Fruit fly (Drosophila melanogaster) whole organism, embryonic: ENCODE measurements around the gene snu.
A peak's percentile ranks its signal among the peaks of the same experiment; 100 is the strongest.

ENCODE experiments used
- Abd-B ChIP-seq: fragments of 200-800 bp; sonication (Bioruptor generic); optimal IDR thresholded peaks from 2 replicates; lab custom pipeline; 2018; ENCODE audit warnings: missing biosample characterization, mild to moderate bottlenecking, missing genetic modification characterization, moderate library complexity
- Ada2b ChIP-seq: fragments of 200-800 bp; sonication (Bioruptor generic); IDR thresholded peaks from 2 replicates; pipeline ENCODE4 v1.3.6; 2022; ENCODE audit warnings: missing biosample characterization, missing genetic modification characterization
- Bgb ChIP-seq: fragments of 200-800 bp; sonication (Bioruptor generic); IDR thresholded peaks from 2 replicates; pipeline ENCODE4 v1.3.6; 2022; ENCODE audit warnings: missing biosample characterization, missing genetic modification characterization; ENCODE audit not compliant: partially characterized antibody
- CG12071 ChIP-seq: fragments of 200-800 bp; sonication (Bioruptor generic); optimal IDR thresholded peaks from 3 replicates; lab custom pipeline; 2018; ENCODE audit warnings: missing biosample characterization, mild to moderate bottlenecking, missing genetic modification characterization
- CG12769 ChIP-seq: fragments of 200-800 bp; sonication (Bioruptor generic); optimal IDR thresholded peaks from 2 replicates; lab custom pipeline; 2019; ENCODE audit warnings: missing biosample characterization, mild to moderate bottlenecking, missing genetic modification characterization, moderate library complexity
- CG17612 ChIP-seq: fragments of 200-800 bp; sonication (Bioruptor generic); IDR thresholded peaks from 2 replicates; pipeline ENCODE4 v1.3.6; 2022; ENCODE audit warnings: missing biosample characterization, missing genetic modification characterization
- CG17829 ChIP-seq: fragments of 200-800 bp; optimal IDR thresholded peaks from 2 replicates; lab custom pipeline; 2019; ENCODE audit warnings: missing biosample characterization, mild to moderate bottlenecking, missing genetic modification characterization, moderate library complexity
- CG17912 ChIP-seq: fragments of 200-800 bp; sonication (Bioruptor generic); optimal IDR thresholded peaks from 2 replicates; lab custom pipeline; 2018; ENCODE audit warnings: missing biosample characterization, mild to moderate bottlenecking, missing genetic modification characterization
- CG2875 ChIP-seq: fragments of 200-800 bp; sonication (Bioruptor generic); optimal IDR thresholded peaks from 2 replicates; lab custom pipeline; 2017; ENCODE audit warnings: missing biosample characterization, mild to moderate bottlenecking, missing genetic modification characterization, missing genetic modification reagents
- CG30403 ChIP-seq: fragments of 200-800 bp; sonication (Bioruptor generic); optimal IDR thresholded peaks from 3 replicates; lab custom pipeline; 2016; ENCODE audit warnings: missing biosample characterization, missing genetic modification characterization
- CG34224 ChIP-seq: fragments of 200-800 bp; sonication (Bioruptor generic); IDR thresholded peaks from 3 replicates; pipeline ENCODE4 v1.3.6; 2022; ENCODE audit warnings: missing biosample characterization, missing genetic modification characterization; ENCODE audit not compliant: partially characterized antibody
- CG4404 ChIP-seq: fragments of 200-800 bp; sonication (Bioruptor generic); IDR thresholded peaks from 2 replicates; pipeline ENCODE4 v1.3.6; 2022; ENCODE audit warnings: missing biosample characterization, missing genetic modification characterization
- CG5245 ChIP-seq: fragments of 200-800 bp; sonication (Bioruptor generic); optimal IDR thresholded peaks from 3 replicates; lab custom pipeline; 2016; ENCODE audit warnings: missing biosample characterization, missing genetic modification characterization
- CG6683 ChIP-seq: fragments of 200-800 bp; sonication (Bioruptor generic); optimal IDR thresholded peaks from 2 replicates; lab custom pipeline; 2017; ENCODE audit warnings: missing biosample characterization, mild to moderate bottlenecking, missing genetic modification characterization, missing genetic modification reagents
- CG7745 ChIP-seq: fragments of 200-800 bp; sonication (Bioruptor generic); optimal IDR thresholded peaks from 2 replicates; lab custom pipeline; 2018; ENCODE audit warnings: missing biosample characterization, mild to moderate bottlenecking, missing genetic modification characterization, moderate library complexity
- CG8359 ChIP-seq: fragments of 200-800 bp; sonication (Bioruptor generic); optimal IDR thresholded peaks from 2 replicates; lab custom pipeline; 2017; ENCODE audit warnings: missing biosample characterization, mild to moderate bottlenecking, missing genetic modification characterization, borderline replicate concordance
- CG9215 ChIP-seq: fragments of 200-800 bp; sonication (Bioruptor generic); IDR thresholded peaks from 2 replicates; pipeline ENCODE4 v1.3.6; 2022; ENCODE audit warnings: missing biosample characterization, missing genetic modification characterization
- CHES-1-like ChIP-seq: fragments of 200-800 bp; sonication (Bioruptor generic); optimal IDR thresholded peaks from 2 replicates; lab custom pipeline; 2016; ENCODE audit warnings: missing biosample characterization, missing genetic modification characterization
- CkIIα-i1 ChIP-seq: fragments of 200-800 bp; sonication (Bioruptor generic); IDR thresholded peaks from 2 replicates; pipeline ENCODE4 v1.3.6; 2022; ENCODE audit warnings: missing biosample characterization, missing genetic modification characterization
- D19A ChIP-seq: fragments of 200-800 bp; optimal IDR thresholded peaks from 3 replicates; lab custom pipeline; 2019; ENCODE audit warnings: missing biosample characterization, mild to moderate bottlenecking, missing genetic modification characterization, moderate library complexity
- Dref ChIP-seq: fragments of 200-800 bp; sonication (Bioruptor generic); IDR thresholded peaks from 2 replicates; pipeline ENCODE4 v1.3.6; 2022; ENCODE audit warnings: missing biosample characterization, missing genetic modification characterization
- Fer2 ChIP-seq: fragments of 200-800 bp; sonication (Bioruptor generic); optimal IDR thresholded peaks from 2 replicates; lab custom pipeline; 2018; ENCODE audit warnings: missing biosample characterization, mild to moderate bottlenecking, missing genetic modification characterization, moderate library complexity
- HHEX ChIP-seq: fragments of 200-800 bp; sonication (Bioruptor generic); optimal IDR thresholded peaks from 3 replicates; lab custom pipeline; 2017; ENCODE audit warnings: missing biosample characterization, mild to moderate bottlenecking, missing genetic modification characterization, missing genetic modification reagents
- HLH4C ChIP-seq: fragments of 200-800 bp; sonication (Bioruptor generic); IDR thresholded peaks from 3 replicates; pipeline ENCODE4 v1.3.6; 2022; ENCODE audit warnings: missing biosample characterization, missing genetic modification characterization; ENCODE audit not compliant: partially characterized antibody
- Mrtf ChIP-seq: fragments of 200-800 bp; sonication (Bioruptor generic); IDR thresholded peaks from 3 replicates; pipeline ENCODE4 v1.3.6; 2022; ENCODE audit warnings: missing biosample characterization, missing genetic modification characterization
- Sox102F ChIP-seq: fragments of 200-800 bp; sonication (Bioruptor generic); optimal IDR thresholded peaks from 2 replicates; lab custom pipeline; 2018; ENCODE audit warnings: missing biosample characterization, mild to moderate bottlenecking, missing genetic modification characterization, moderate library complexity
- Taf1 ChIP-seq: fragments of 200-800 bp; sonication (Bioruptor generic); IDR thresholded peaks from 2 replicates; pipeline ENCODE4 v1.3.6; 2022; ENCODE audit warnings: missing biosample characterization, missing genetic modification characterization
- Usf ChIP-seq: fragments of 200-800 bp; sonication (Bioruptor generic); optimal IDR thresholded peaks from 2 replicates; lab custom pipeline; 2017; ENCODE audit warnings: missing genotype, missing biosample characterization, missing genetic modification characterization
- al ChIP-seq: fragments of 200-800 bp; sonication (Bioruptor generic); IDR thresholded peaks from 2 replicates; pipeline ENCODE4 v1.3.6; 2022; ENCODE audit warnings: missing biosample characterization, missing genetic modification characterization
- amos ChIP-seq: fragments of 200-800 bp; sonication (Bioruptor generic); IDR thresholded peaks from 2 replicates; pipeline ENCODE4 v1.3.6; 2022; ENCODE audit warnings: missing biosample characterization, missing genetic modification characterization; ENCODE audit not compliant: partially characterized antibody
- bab2 ChIP-seq: fragments of 200-800 bp; sonication (Bioruptor generic); optimal IDR thresholded peaks from 2 replicates; lab custom pipeline; 2016; ENCODE audit warnings: missing biosample characterization, missing genetic modification characterization
- bowl ChIP-seq: fragments of 200-800 bp; sonication (Bioruptor generic); IDR thresholded peaks from 2 replicates; pipeline ENCODE4 v1.3.6; 2022; ENCODE audit warnings: missing biosample characterization, missing genetic modification characterization
- br ChIP-seq: fragments of >200 bp; optimal IDR thresholded peaks from 2 replicates; lab custom pipeline; 2017
- cas ChIP-seq: fragments of 200-800 bp; sonication (Bioruptor generic); IDR thresholded peaks from 2 replicates; pipeline ENCODE4 v1.3.6; 2022; ENCODE audit warnings: missing biosample characterization, missing genetic modification characterization
- da ChIP-seq: fragments of 200-800 bp; sonication (Bioruptor generic); optimal IDR thresholded peaks from 2 replicates; lab custom pipeline; 2016; ENCODE audit warnings: missing biosample characterization, missing genetic modification characterization
- dati ChIP-seq: fragments of 200-800 bp; sonication (Bioruptor generic); IDR thresholded peaks from 2 replicates; pipeline ENCODE4 v1.3.6; 2022; ENCODE audit warnings: missing biosample characterization, missing genetic modification characterization
- ems ChIP-seq: fragments of 200-800 bp; sonication (Bioruptor generic); optimal IDR thresholded peaks from 3 replicates; lab custom pipeline; 2016; ENCODE audit warnings: missing biosample characterization, missing genetic modification characterization
- fru ChIP-seq: fragments of >200 bp; optimal IDR thresholded peaks from 2 replicates; lab custom pipeline; 2017
- ham ChIP-seq: fragments of 200-800 bp; sonication (Bioruptor generic); IDR thresholded peaks from 2 replicates; pipeline ENCODE4 v1.3.6; 2022; ENCODE audit warnings: missing biosample characterization, missing genetic modification characterization
- maf-S ChIP-seq: fragments of 200-800 bp; sonication (Bioruptor generic); optimal IDR thresholded peaks from 2 replicates; lab custom pipeline; 2016; ENCODE audit warnings: missing biosample characterization, missing genetic modification characterization
- psq ChIP-seq: fragments of 200-800 bp; sonication (Bioruptor generic); optimal IDR thresholded peaks from 2 replicates; lab custom pipeline; 2017; ENCODE audit warnings: missing biosample characterization, missing genetic modification characterization
- pzg ChIP-seq: fragments of 200-800 bp; sonication (Bioruptor generic); optimal IDR thresholded peaks from 3 replicates; lab custom pipeline; 2018; ENCODE audit warnings: missing biosample characterization, mild to moderate bottlenecking, missing genetic modification characterization, moderate library complexity
- rib ChIP-seq: fragments of 200-800 bp; sonication (Bioruptor generic); IDR thresholded peaks from 2 replicates; pipeline ENCODE4 v1.3.6; 2022; ENCODE audit warnings: missing biosample characterization, missing genetic modification characterization
- sd ChIP-seq: fragments of 200-800 bp; sonication (Bioruptor generic); optimal IDR thresholded peaks from 3 replicates; lab custom pipeline; 2018; ENCODE audit warnings: missing biosample characterization, mild to moderate bottlenecking, missing genetic modification characterization, moderate library complexity
- tap ChIP-seq: fragments of 200-800 bp; optimal IDR thresholded peaks from 3 replicates; lab custom pipeline; 2019; ENCODE audit warnings: missing biosample characterization, mild to moderate bottlenecking, missing genetic modification characterization, moderate library complexity
- tio ChIP-seq: fragments of 200-800 bp; sonication (Bioruptor generic); optimal IDR thresholded peaks from 2 replicates; lab custom pipeline; 2017; ENCODE audit warnings: missing biosample characterization, missing genetic modification characterization, inconsistent platforms
- toy ChIP-seq: fragments of 200-800 bp; sonication (Bioruptor generic); IDR thresholded peaks from 2 replicates; pipeline ENCODE4 v1.3.6; 2022; ENCODE audit warnings: missing biosample characterization, missing genetic modification characterization
- tup ChIP-seq: fragments of 200-800 bp; sonication (Bioruptor generic); optimal IDR thresholded peaks from 2 replicates; lab custom pipeline; 2016; ENCODE audit warnings: missing biosample characterization, mild to moderate bottlenecking, missing genetic modification characterization, moderate library complexity
- wdn ChIP-seq: fragments of 200-800 bp; sonication (Bioruptor generic); IDR thresholded peaks from 2 replicates; pipeline ENCODE4 v1.3.6; 2022; ENCODE audit warnings: missing biosample characterization, missing genetic modification characterization
- wor ChIP-seq: fragments of 200-800 bp; sonication (Bioruptor generic); IDR thresholded peaks from 2 replicates; pipeline ENCODE4 v1.3.6; 2022; ENCODE audit warnings: missing biosample characterization, missing genetic modification characterization
- yki ChIP-seq: fragments of >200 bp; optimal IDR thresholded peaks from 3 replicates; lab custom pipeline; 2018
- zf30C ChIP-seq: fragments of 200-800 bp; sonication (Bioruptor generic); optimal IDR thresholded peaks from 3 replicates; lab custom pipeline; 2018; ENCODE audit warnings: missing biosample characterization, mild to moderate bottlenecking, missing genetic modification characterization

snu gene

DNA sequence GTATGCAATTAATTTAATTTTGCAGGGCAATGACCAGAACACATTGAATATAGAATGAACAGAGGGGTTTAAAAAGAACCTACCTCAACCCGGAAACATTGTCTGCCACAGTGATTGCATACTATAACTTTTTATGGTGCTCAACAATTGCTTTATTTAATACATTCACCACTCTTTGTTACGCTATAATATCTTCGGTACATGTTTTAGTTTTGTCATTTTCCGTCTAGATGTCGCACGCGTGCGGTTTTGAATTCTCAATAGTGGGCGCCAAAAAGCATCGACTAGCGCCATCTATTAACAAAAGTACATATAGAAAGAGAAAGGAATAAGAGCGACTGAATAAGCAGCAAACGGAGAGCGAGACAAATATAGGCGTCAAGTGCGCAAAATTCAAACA lies 2.7 kb upstream of the snu start (continued):
- TF ChIP-seq wdn (GFP tag; lab: Robert Waterston, UW) (peak; percentile 41; the same call in 1 of the 2 replicates), Ada2b (GFP tag; lab: Robert Waterston, UW) (peak; percentile 71), CG5245 (peak; percentile 95), CG17912 (GFP tag; lab: Kevin White, UChicago) (peak; percentile 96), D19A (tag; lab: Kevin White, UChicago) (no peak), Fer2 (tag; lab: Kevin White, UChicago) (peak; percentile 60), da (GFP tag; lab: Kevin White, UChicago) (peak; percentile 80), ham (GFP tag; lab: Robert Waterston, UW) (no peak), Mrtf (GFP tag; lab: Robert Waterston, UW) (peak; percentile 89), Taf1 (GFP tag; lab: Robert Waterston, UW) (0 out of 2 replicates have a peak, but pooled peaks have one; percentile 6), HHEX (GFP tag; lab: Kevin White, UChicago) (peak; percentile 82), rib (GFP tag; lab: Robert Waterston, UW) (no peak), bowl (GFP tag; lab: Robert Waterston, UW) (peak; percentile 56; the same call in 1 of the 2 replicates), CG4404 (GFP tag; lab: Robert Waterston, UW) (0 out of 2 replicates have a peak, but pooled peaks have one; percentile 13), pzg (GFP tag; lab: Kevin White, UChicago) (peak; percentile 57), br (no peak), tio (GFP tag; lab: Kevin White, UChicago) (peak; percentile 80), dati (GFP tag; lab: Robert Waterston, UW) (0 out of 2 replicates have a peak, but pooled peaks have one; percentile 35), maf-S (peak; percentile 82), CG8359 (GFP tag; lab: Kevin White, UChicago) (peak; percentile 47), zf30C (GFP tag; lab: Kevin White, UChicago) (no peak), CG9215 (GFP tag; lab: Robert Waterston, UW) (peak; percentile 55; the same call in 1 of the 2 replicates), ems (GFP tag; lab: Kevin White, UChicago) (peak; percentile 69), CG12769 (tag; lab: Kevin White, UChicago) (no peak), CG17612 (GFP tag; lab: Robert Waterston, UW) (peak; percentile 25; the same call in 1 of the 2 replicates), psq (GFP tag; lab: Kevin White, UChicago) (peak; percentile 30), Usf (GFP tag; lab: Kevin White, UChicago) (peak; percentile 63), bab2 (GFP tag; lab: Kevin White, UChicago) (peak; percentile 90), CHES-1-like (GFP tag; lab: Kevin White, UChicago) (peak; percentile 87), Dref (GFP tag; lab: Robert Waterston, UW) (peak; percentile 39), CG12071 (GFP tag; lab: Kevin White, UChicago) (peak; percentile 78), Bgb (peak; percentile 61), Sox102F (peak; percentile 89), cas (no peak; the same call in 1 of the 2 replicates), al (GFP tag; lab: Robert Waterston, UW) (peak; percentile 37; the same call in 1 of the 2 replicates), fru (lab: Kevin White, UChicago) (no peak), toy (no peak), CG30403 (GFP tag; lab: Kevin White, UChicago) (peak; percentile 87), Abd-B (GFP tag; lab: Kevin White, UChicago) (peak; percentile 65), wor (GFP tag; lab: Robert Waterston, UW) (0 out of 2 replicates have a peak, but pooled peaks have one; percentile 24), sd (peak; percentile 84), tap (tag; lab: Kevin White, UChicago) (peak; percentile 51), CG6683 (no peak), CG34224 (GFP tag; lab: Robert Waterston, UW) (no peak), amos (GFP tag; lab: Robert Waterston, UW) (no peak; the same call in 1 of the 2 replicates), CG17829 (tag; lab: Kevin White, UChicago) (no peak), CG2875 (GFP tag; lab: Kevin White, UChicago) (peak; percentile 77), tup (GFP tag; lab: Kevin White, UChicago) (no peak), yki (lab: Kevin White, UChicago) (no peak), CG7745 (tag; lab: Kevin White, UChicago) (no peak), CkIIα-i1 (no peak), HLH4C (no peak)
